Fruit fly (Drosophila melanogaster) whole organism, embryonic: Measurements from ENCODE around the gene CG46313.

Experiments
- Asciz ChIP-seq: fragments of 200-800 bp; sonication (Bioruptor generic); optimal IDR thresholded peaks from 2 replicates; lab custom pipeline; 2017; ENCODE audit warnings: missing biosample characterization, mild to moderate bottlenecking, missing genetic modification characterization, missing genetic modification reagents
- Atf3 ChIP-seq: fragments of 200-800 bp; sonication (Bioruptor generic); optimal IDR thresholded peaks from 3 replicates; lab custom pipeline; 2016; ENCODE audit warnings: missing biosample characterization, missing genetic modification characterization
- Atf6 ChIP-seq: fragments of 200-800 bp; sonication (Bioruptor generic); IDR thresholded peaks from 2 replicates; pipeline ENCODE4 v1.3.6; 2022; ENCODE audit warnings: missing biosample characterization, missing genetic modification characterization
- CG10959 ChIP-seq: fragments of 200-800 bp; sonication (Bioruptor generic); IDR thresholded peaks from 2 replicates; pipeline ENCODE4 v1.3.6; 2022; ENCODE audit warnings: missing biosample characterization, missing genetic modification characterization
- CG11093 ChIP-seq: fragments of 200-800 bp; sonication (Bioruptor generic); IDR thresholded peaks from 3 replicates; pipeline ENCODE4 v1.3.6; 2022; ENCODE audit warnings: missing biosample characterization, missing genetic modification characterization
- CG12155 ChIP-seq: fragments of 200-800 bp; sonication (Bioruptor generic); optimal IDR thresholded peaks from 3 replicates; lab custom pipeline; 2016; ENCODE audit warnings: missing biosample characterization, missing genetic modification characterization
- CG12236 ChIP-seq: fragments of 200-800 bp; sonication (Bioruptor generic); optimal IDR thresholded peaks from 2 replicates; lab custom pipeline; 2016; ENCODE audit warnings: missing biosample characterization, missing genetic modification characterization
- CG13894 ChIP-seq: fragments of 200-800 bp; sonication (Bioruptor generic); optimal IDR thresholded peaks from 3 replicates; lab custom pipeline; 2018; ENCODE audit warnings: missing biosample characterization, mild to moderate bottlenecking, missing genetic modification characterization, moderate library complexity
- CG1602 ChIP-seq: fragments of 200-800 bp; sonication (Bioruptor generic); optimal IDR thresholded peaks from 3 replicates; lab custom pipeline; 2016; ENCODE audit warnings: missing biosample characterization, missing genetic modification characterization
- CG16815 ChIP-seq: fragments of 200-800 bp; sonication (Bioruptor generic); optimal IDR thresholded peaks from 3 replicates; lab custom pipeline; 2017; ENCODE audit warnings: missing biosample characterization, mild to moderate bottlenecking, missing genetic modification characterization
- CG17385 ChIP-seq: fragments of 200-800 bp; sonication (Bioruptor generic); optimal IDR thresholded peaks from 3 replicates; lab custom pipeline; 2018; ENCODE audit warnings: missing biosample characterization, mild to moderate bottlenecking, missing genetic modification characterization
- CG2129 ChIP-seq: fragments of 200-800 bp; sonication (Bioruptor generic); IDR thresholded peaks from 2 replicates; pipeline ENCODE4 v1.3.6; 2022; ENCODE audit warnings: missing biosample characterization, missing genetic modification characterization; ENCODE audit not compliant: partially characterized antibody
- CG2889 ChIP-seq: fragments of 200-800 bp; sonication (Bioruptor generic); IDR thresholded peaks from 3 replicates; pipeline ENCODE4 v1.3.6; 2022; ENCODE audit warnings: missing biosample characterization, missing genetic modification characterization
- CG32532 ChIP-seq: fragments of 200-800 bp; sonication (Bioruptor generic); IDR thresholded peaks from 2 replicates; pipeline ENCODE4 v1.3.6; 2022; ENCODE audit warnings: missing biosample characterization, missing genetic modification characterization
- CG3995 ChIP-seq: fragments of 200-800 bp; sonication (Bioruptor generic); optimal IDR thresholded peaks from 3 replicates; lab custom pipeline; 2016; ENCODE audit warnings: missing biosample characterization, missing genetic modification characterization
- CG43689 ChIP-seq: fragments of 200-800 bp; sonication (Bioruptor generic); IDR thresholded peaks from 2 replicates; pipeline ENCODE4 v1.3.6; 2022; ENCODE audit warnings: missing biosample characterization, missing genetic modification characterization
- CG6654 ChIP-seq: fragments of 200-800 bp; sonication (Bioruptor generic); optimal IDR thresholded peaks from 2 replicates; lab custom pipeline; 2017; ENCODE audit warnings: missing biosample characterization, mild to moderate bottlenecking, missing genetic modification characterization
- CG6813 ChIP-seq: fragments of 200-800 bp; sonication (Bioruptor generic); optimal IDR thresholded peaks from 2 replicates; lab custom pipeline; 2017; ENCODE audit warnings: missing biosample characterization, missing genetic modification characterization, mild to moderate bottlenecking, moderate library complexity, missing genetic modification reagents
- CG7357 ChIP-seq: fragments of 200-800 bp; sonication (Bioruptor generic); IDR thresholded peaks from 3 replicates; pipeline ENCODE4 v1.3.6; 2022; ENCODE audit warnings: missing biosample characterization, missing genetic modification characterization
- CG7556 ChIP-seq: fragments of 200-800 bp; sonication (Bioruptor generic); optimal IDR thresholded peaks from 2 replicates; lab custom pipeline; 2017; ENCODE audit warnings: missing biosample characterization, mild to moderate bottlenecking, missing genetic modification characterization
- Dfd ChIP-seq, 2 experiments: fragments of >200 bp; optimal IDR thresholded peaks; 2 replicates each; lab custom pipeline; 2017; ENCODE audit warnings: missing biosample characterization in 2 of 2, missing genetic modification characterization in 2 of 2
- Ets65A ChIP-seq: fragments of 200-800 bp; sonication (Bioruptor generic); peaks from one replicate; lab custom pipeline; 2016; ENCODE audit warnings: missing biosample characterization, missing genetic modification characterization
- Hmr ChIP-seq: fragments of 200-800 bp; sonication (Bioruptor generic); optimal IDR thresholded peaks from 3 replicates; lab custom pipeline; 2017; ENCODE audit warnings: mild to moderate bottlenecking, missing biosample characterization, missing genetic modification reagents, missing genetic modification characterization
- Hr3 ChIP-seq: fragments of 200-800 bp; sonication (Bioruptor generic); optimal IDR thresholded peaks from 3 replicates; lab custom pipeline; 2016; ENCODE audit warnings: missing biosample characterization, missing genetic modification characterization
- Hsf ChIP-seq: fragments of 200-800 bp; sonication (Bioruptor generic); optimal IDR thresholded peaks from 3 replicates; lab custom pipeline; 2016; ENCODE audit warnings: missing biosample characterization, missing genetic modification characterization
- Neu2 ChIP-seq: fragments of 200-800 bp; sonication (Bioruptor generic); optimal IDR thresholded peaks from 3 replicates; lab custom pipeline; 2016; ENCODE audit warnings: missing biosample characterization, missing genetic modification characterization, borderline replicate concordance
- Nf-YC ChIP-seq: fragments of 200-800 bp; optimal IDR thresholded peaks from 3 replicates; lab custom pipeline; 2019; ENCODE audit warnings: missing biosample characterization, mild to moderate bottlenecking, missing genetic modification characterization, moderate library complexity
- Rfx ChIP-seq: fragments of 200-800 bp; sonication (Bioruptor generic); IDR thresholded peaks from 2 replicates; pipeline ENCODE4 v1.3.6; 2022; ENCODE audit warnings: missing biosample characterization, missing genetic modification characterization
- Side ChIP-seq: fragments of 200-800 bp; sonication (Bioruptor generic); optimal IDR thresholded peaks from 2 replicates; lab custom pipeline; 2016; ENCODE audit warnings: missing biosample characterization, missing genetic modification characterization
- Six4 ChIP-seq: fragments of 200-800 bp; sonication (Bioruptor generic); optimal IDR thresholded peaks from 2 replicates; lab custom pipeline; 2016; ENCODE audit warnings: missing biosample characterization, missing genetic modification characterization
- Spps ChIP-seq: fragments of 200-800 bp; sonication (Bioruptor generic); optimal IDR thresholded peaks from 2 replicates; lab custom pipeline; 2018; ENCODE audit warnings: missing biosample characterization, mild to moderate bottlenecking, missing genetic modification characterization
- Ssrp ChIP-seq: fragments of 200-800 bp; sonication (Bioruptor generic); optimal IDR thresholded peaks from 2 replicates; lab custom pipeline; 2018; ENCODE audit warnings: missing biosample characterization, mild to moderate bottlenecking, missing genetic modification characterization, moderate library complexity
- amos ChIP-seq: fragments of 200-800 bp; sonication (Bioruptor generic); IDR thresholded peaks from 2 replicates; pipeline ENCODE4 v1.3.6; 2022; ENCODE audit warnings: missing biosample characterization, missing genetic modification characterization; ENCODE audit not compliant: partially characterized antibody
- az2 ChIP-seq: fragments of 200-800 bp; sonication (Bioruptor generic); optimal IDR thresholded peaks from 3 replicates; lab custom pipeline; 2016; ENCODE audit warnings: missing biosample characterization, missing genetic modification characterization
- danr ChIP-seq: fragments of 200-800 bp; sonication (Bioruptor generic); IDR thresholded peaks from 2 replicates; pipeline ENCODE4 v1.3.6; 2022; ENCODE audit warnings: missing biosample characterization, missing genetic modification characterization
- disco-r ChIP-seq: fragments of 200-800 bp; sonication (Bioruptor generic); optimal IDR thresholded peaks from 2 replicates; lab custom pipeline; 2016; ENCODE audit warnings: missing biosample characterization, missing genetic modification characterization
- dmrt11E ChIP-seq: fragments of 200-800 bp; sonication (Bioruptor generic); optimal IDR thresholded peaks from 3 replicates; lab custom pipeline; 2018; ENCODE audit warnings: missing biosample characterization, mild to moderate bottlenecking, missing genetic modification characterization, moderate library complexity
- fd96Cb ChIP-seq: fragments of 200-800 bp; sonication (Bioruptor generic); optimal IDR thresholded peaks from 2 replicates; lab custom pipeline; 2018; ENCODE audit warnings: missing biosample characterization, mild to moderate bottlenecking, missing genetic modification characterization, moderate library complexity
- hb ChIP-seq: fragments of 200-800 bp; sonication (Bioruptor generic); IDR thresholded peaks from 3 replicates; pipeline ENCODE4 v1.3.6; 2022; ENCODE audit warnings: missing biosample characterization, missing genetic modification characterization; ENCODE audit not compliant: partially characterized antibody
- lbe ChIP-seq: fragments of 200-800 bp; sonication (Bioruptor generic); optimal IDR thresholded peaks from 2 replicates; lab custom pipeline; 2016; ENCODE audit warnings: missing biosample characterization, mild to moderate bottlenecking, missing genetic modification characterization
- peb ChIP-seq: fragments of 200-800 bp; sonication (Bioruptor generic); IDR thresholded peaks from 2 replicates; pipeline ENCODE4 v1.3.6; 2022; ENCODE audit warnings: missing biosample characterization, missing genetic modification characterization
- pfk ChIP-seq: fragments of 200-800 bp; sonication (Bioruptor generic); optimal IDR thresholded peaks from 2 replicates; lab custom pipeline; 2018; ENCODE audit warnings: missing biosample characterization, mild to moderate bottlenecking, missing genetic modification characterization, moderate library complexity
- pnt ChIP-seq: fragments of 200-800 bp; sonication (Bioruptor generic); optimal IDR thresholded peaks from 3 replicates; lab custom pipeline; 2016; ENCODE audit warnings: missing biosample characterization, missing genetic modification characterization
- sc ChIP-seq, 3 experiments: fragments of >200 bp in 2 of 3; fragments of 200-800 bp in 1 of 3; sonication (Bioruptor generic) in 1 of 3; optimal IDR thresholded peaks; 2 replicates in 2 of 3; 3 replicates in 1 of 3; lab custom pipeline; 2017; ENCODE audit warnings: mild to moderate bottlenecking in 1 of 3, missing biosample characterization in 1 of 3, missing genetic modification characterization in 1 of 3, missing genetic modification reagents in 1 of 3
- shn ChIP-seq: fragments of 200-800 bp; sonication (Bioruptor generic); optimal IDR thresholded peaks from 3 replicates; lab custom pipeline; 2016; ENCODE audit warnings: missing biosample characterization, missing genetic modification characterization
- ttk ChIP-seq: fragments of 200-800 bp; sonication (Bioruptor generic); IDR thresholded peaks from 2 replicates; pipeline ENCODE4 v2.1.2; 2022; ENCODE audit warnings: missing biosample characterization, missing genetic modification characterization
- tup ChIP-seq: fragments of 200-800 bp; sonication (Bioruptor generic); optimal IDR thresholded peaks from 2 replicates; lab custom pipeline; 2016; ENCODE audit warnings: missing biosample characterization, mild to moderate bottlenecking, missing genetic modification characterization, moderate library complexity
- twi ChIP-seq: fragments of 200-800 bp; optimal IDR thresholded peaks from 2 replicates; lab custom pipeline; 2019; ENCODE audit warnings: missing biosample characterization, mild to moderate bottlenecking, missing genetic modification characterization, moderate library complexity
- unc-4 ChIP-seq: fragments of 200-800 bp; sonication (Bioruptor generic); IDR thresholded peaks from 2 replicates; pipeline ENCODE4 v1.3.6; 2022; ENCODE audit warnings: missing biosample characterization, missing genetic modification characterization; ENCODE audit not compliant: partially characterized antibody
- vnd ChIP-seq: fragments of 200-800 bp; sonication (Bioruptor generic); IDR thresholded peaks from 3 replicates; pipeline ENCODE4 v1.3.6; 2022; ENCODE audit warnings: missing biosample characterization, missing genetic modification characterization; ENCODE audit not compliant: partially characterized antibody

Gene CG46313

DNA sequence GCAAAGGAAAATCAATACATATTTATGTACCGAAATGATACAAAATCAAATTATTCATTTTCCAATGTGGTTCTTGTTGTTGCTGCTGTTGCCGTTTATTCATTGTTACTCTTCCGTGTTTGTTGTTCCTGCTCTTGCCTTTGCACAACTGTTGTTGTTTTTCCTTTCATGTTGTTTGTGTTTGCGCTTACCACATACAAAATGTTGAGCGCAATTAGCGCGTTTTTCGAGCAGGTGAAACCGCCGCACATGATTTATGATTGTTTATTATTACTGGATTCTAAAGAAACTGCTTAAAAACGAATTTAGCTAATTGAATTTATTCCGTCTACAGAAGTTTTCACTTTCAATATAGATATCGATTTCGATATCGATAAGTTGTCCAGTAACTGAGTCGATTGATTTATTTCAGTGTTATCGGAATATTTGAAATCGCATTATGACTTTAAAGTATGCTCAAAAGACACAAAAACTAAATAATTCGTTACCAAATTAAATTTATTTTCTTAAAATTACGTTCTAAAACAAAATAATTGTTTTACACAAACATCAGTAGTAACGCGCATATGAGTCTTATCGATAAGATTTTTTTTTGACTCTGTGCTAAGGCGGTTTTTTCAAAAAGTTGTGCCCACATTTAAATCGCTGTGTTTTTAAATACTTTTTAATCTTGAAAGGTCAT, 13.7 kb upstream of the CG46313 start, which contains the start of gene Tsp97E (continued):
- TF ChIP-seq Hr3 (GFP tag; lab: Kevin White, UChicago): no peak
- no peak for TF ChIP-seq disco-r (GFP tag; lab: Kevin White, UChicago)
- no peak for TF ChIP-seq CG32532 (GFP tag; lab: Robert Waterston, UW)
- no peak for TF ChIP-seq CG6813
- no peak for TF ChIP-seq CG12236 (GFP tag; lab: Kevin White, UChicago)
- no peak for TF ChIP-seq CG3995 (GFP tag; lab: Kevin White, UChicago)
- TF ChIP-seq CG11093: no peak
- no peak for TF ChIP-seq Side (GFP tag; lab: Kevin White, UChicago)
- no peak for TF ChIP-seq Ssrp (tag; lab: Kevin White, UChicago)
- TF ChIP-seq lbe (GFP tag; lab: Kevin White, UChicago): no peak
- no peak for TF ChIP-seq CG6654 (GFP tag; lab: Kevin White, UChicago)
- TF ChIP-seq CG13894: no peak
- TF ChIP-seq Ets65A (GFP tag; lab: Kevin White, UChicago): no peak
- TF ChIP-seq CG2129 (GFP tag; lab: Robert Waterston, UW): peak; percentile 48
- TF ChIP-seq CG43689 (GFP tag; lab: Robert Waterston, UW): no peak
- TF ChIP-seq danr (GFP tag; lab: Robert Waterston, UW): no peak
- no peak for TF ChIP-seq Neu2 (GFP tag; lab: Kevin White, UChicago)
- no peak for TF ChIP-seq Hmr
- TF ChIP-seq CG2889 (GFP tag; lab: Robert Waterston, UW): no peak
- TF ChIP-seq Spps (tag; lab: Kevin White, UChicago): peak; percentile 39
- TF ChIP-seq CG7357 (GFP tag; lab: Robert Waterston, UW): no peak
- no peak for TF ChIP-seq CG16815 (GFP tag; lab: Kevin White, UChicago)
- TF ChIP-seq tup (GFP tag; lab: Kevin White, UChicago): no peak
- no peak for TF ChIP-seq Hsf
- no peak for TF ChIP-seq sc (optimal IDR thresholded peaks at IDR 0.05; lab: Kevin White, UChicago)
- TF ChIP-seq sc (GFP tag; optimal IDR thresholded peaks at IDR 0.05; lab: Kevin White, UChicago): no peak
- TF ChIP-seq hb (GFP tag; lab: Robert Waterston, UW): peak; percentile 80
- no peak for TF ChIP-seq Six4
- TF ChIP-seq twi: no peak
- TF ChIP-seq Dfd (GFP tag; optimal IDR thresholded peaks at IDR 0.05; lab: Kevin White, UChicago): no peak
- peak; percentile 75 for TF ChIP-seq unc-4 (GFP tag; lab: Robert Waterston, UW)
- peak; percentile 30; the same call in 1 of the 2 replicates for TF ChIP-seq amos (GFP tag; lab: Robert Waterston, UW)
- TF ChIP-seq az2 (GFP tag; lab: Kevin White, UChicago): no peak
- TF ChIP-seq shn (GFP tag; lab: Kevin White, UChicago): no peak
- TF ChIP-seq dmrt11E (tag; lab: Kevin White, UChicago): no peak
- no peak for TF ChIP-seq Atf3
- no peak for TF ChIP-seq ttk
- TF ChIP-seq pnt (GFP tag; lab: Kevin White, UChicago): no peak
- no peak for TF ChIP-seq CG7556 (GFP tag; lab: Kevin White, UChicago)
- TF ChIP-seq vnd (GFP tag; lab: Robert Waterston, UW): peak; percentile 76
- no peak for TF ChIP-seq fd96Cb
- TF ChIP-seq peb (GFP tag; lab: Robert Waterston, UW): no peak
- peak; percentile 8 for TF ChIP-seq Asciz (GFP tag; lab: Kevin White, UChicago)
- TF ChIP-seq CG17385: no peak
- peak; percentile 20; the same call in 1 of the 2 replicates for TF ChIP-seq Atf6 (GFP tag; lab: Robert Waterston, UW)
- TF ChIP-seq pfk (GFP tag; lab: Kevin White, UChicago): no peak
- no peak for TF ChIP-seq Rfx (GFP tag; lab: Robert Waterston, UW)
- no peak for TF ChIP-seq CG1602 (GFP tag; lab: Kevin White, UChicago)
- no peak for TF ChIP-seq CG12155 (GFP tag; lab: Kevin White, UChicago)
- no peak for TF ChIP-seq CG10959 (GFP tag; lab: Robert Waterston, UW)
- peak; percentile 38 for TF ChIP-seq Nf-YC (tag; lab: Kevin White, UChicago)
